Worm (Caenorhabditis elegans): ENCODE measurements around the gene col-139.

Gene col-139

DNA sequence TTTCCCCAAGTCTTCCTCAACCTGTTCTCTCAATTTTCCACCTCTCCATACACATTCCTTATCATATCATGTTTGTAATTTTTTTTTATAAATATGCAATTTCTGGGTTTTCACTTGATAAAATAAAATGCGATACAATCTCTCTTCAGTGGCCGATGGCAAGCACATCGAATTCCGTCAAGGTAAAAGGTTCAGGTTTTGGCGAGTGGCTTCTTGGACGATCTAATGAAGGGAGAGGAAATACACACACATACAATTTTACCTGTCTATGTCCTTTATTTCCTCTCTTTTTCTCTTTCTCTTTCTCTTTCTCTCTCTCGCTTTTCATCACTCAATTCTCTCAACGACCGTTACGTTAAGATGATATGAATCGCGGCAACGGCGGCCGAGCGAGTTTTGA, 2.3 kb downstream of the col-139 start (continued):
- no peak for TF ChIP-seq mdl-1 (tag; optimal IDR thresholded peaks at IDR 0.05)
- TF ChIP-seq lin-1 (GFP tag; IDR thresholded peaks at IDR 0.05): no peak
- TF ChIP-seq daf-8 (GFP tag; IDR thresholded peaks at IDR 0.05): no peak
- TF ChIP-seq mes-2 (tag; optimal IDR thresholded peaks at IDR 0.05; ENCODE audit: poor library complexity, severe bottlenecking): no peak
- no peak for TF ChIP-seq mxl-2 (GFP tag; conservative IDR thresholded peaks at IDR 0.05)
- no peak for TF ChIP-seq lin-39 (tag; optimal IDR thresholded peaks at IDR 0.05)
- peak; percentile 35 for TF ChIP-seq aha-1 (tag)
- TF ChIP-seq lin-29 (GFP tag; IDR thresholded peaks at IDR 0.05): no peak
- TF ChIP-seq ctbp-1 (GFP tag; IDR thresholded peaks at IDR 0.05): no peak
- TF ChIP-seq zip-2 (tag; optimal IDR thresholded peaks at IDR 0.05): no peak
- no peak for TF ChIP-seq unc-39 (tag; optimal IDR thresholded peaks at IDR 0.05)
- TF ChIP-seq saeg-2 (GFP tag; IDR thresholded peaks at IDR 0.05): no peak
- peak; percentile 21 for TF ChIP-seq spr-3 (GFP tag; optimal IDR thresholded peaks at IDR 0.05)
- TF ChIP-seq sdz-12 (GFP tag; optimal IDR thresholded peaks at IDR 0.05): no peak
- TF ChIP-seq ceh-28 (tag; optimal IDR thresholded peaks at IDR 0.05): no peak
- TF ChIP-seq nhr-28 (tag; optimal IDR thresholded peaks at IDR 0.05): peak; percentile 61
- TF ChIP-seq cey-2 (tag; optimal IDR thresholded peaks at IDR 0.05; ENCODE audit: borderline replicate concordance, insufficient read depth): no peak
- TF ChIP-seq ZK546.5 (tag; optimal IDR thresholded peaks at IDR 0.05): no peak
- TF ChIP-seq daf-16 (GFP tag; optimal IDR thresholded peaks at IDR 0.05): no peak
- TF ChIP-seq daf-16 (tag; optimal IDR thresholded peaks at IDR 0.05): no peak
- TF ChIP-seq nhr-48 (tag; optimal IDR thresholded peaks at IDR 0.05): peak; percentile 68
- TF ChIP-seq ama-1 (optimal IDR thresholded peaks at IDR 0.05): no peak
- TF ChIP-seq dmd-9 (GFP tag; IDR thresholded peaks at IDR 0.05): no peak
- no peak for TF ChIP-seq madf-5 (GFP tag; IDR thresholded peaks at IDR 0.05)
- TF ChIP-seq unc-130 (GFP tag; optimal IDR thresholded peaks at IDR 0.05): no peak
- no peak for TF ChIP-seq ceh-20 (GFP tag; IDR thresholded peaks at IDR 0.05)
- no peak for TF ChIP-seq zag-1 (tag; optimal IDR thresholded peaks at IDR 0.05)
- no peak for TF ChIP-seq F10B5.3 (tag; optimal IDR thresholded peaks at IDR 0.05)
- TF ChIP-seq snpc-1.2 (GFP tag; IDR thresholded peaks at IDR 0.05): no peak
- no peak for TF ChIP-seq egl-43 (GFP tag; IDR thresholded peaks at IDR 0.05)
- TF ChIP-seq mxl-3 (GFP tag; optimal IDR thresholded peaks at IDR 0.05): peak; percentile 70
- no peak for TF ChIP-seq mdt-29 (GFP tag; IDR thresholded peaks at IDR 0.05)
- no peak for TF ChIP-seq Y105C5A.15 (GFP tag; IDR thresholded peaks at IDR 0.05)
- TF ChIP-seq spr-1 (tag; optimal IDR thresholded peaks at IDR 0.05): peak; percentile 54
- no peak for TF ChIP-seq skn-1 (tag; optimal IDR thresholded peaks at IDR 0.05)
- no peak for TF ChIP-seq pqm-1 (tag; optimal IDR thresholded peaks at IDR 0.05)
- no peak for TF ChIP-seq daf-19 (GFP tag; conservative IDR thresholded peaks at IDR 0.05)
- no peak for TF ChIP-seq ces-1 (GFP tag; optimal IDR thresholded peaks at IDR 0.05)
- TF ChIP-seq php-3 (GFP tag; IDR thresholded peaks at IDR 0.05): no peak
- TF ChIP-seq set-16 (GFP tag; IDR thresholded peaks at IDR 0.05): no peak
- no peak for TF ChIP-seq ztf-11 (tag; optimal IDR thresholded peaks at IDR 0.05)
- TF ChIP-seq nhr-41 (GFP tag; IDR thresholded peaks at IDR 0.05): no peak
- TF ChIP-seq nhr-76 (tag; optimal IDR thresholded peaks at IDR 0.05): no peak
- TF ChIP-seq Y48G9A.11 (GFP tag; IDR thresholded peaks at IDR 0.05): no peak
- TF ChIP-seq tra-1 (GFP tag; IDR thresholded peaks at IDR 0.05): no peak
- TF ChIP-seq ceh-44 (GFP tag; IDR thresholded peaks at IDR 0.05): no peak

Data from whole organism, L4 larva.